Worm (Caenorhabditis elegans) whole organism, L1 larva: ENCODE results near the gene tag-321.

Experiments used
- aha-1 ChIP-seq: fragments of 150-350 bp; optimal IDR thresholded peaks from 2 replicates; lab custom pipeline; 2014; ENCODE audit warnings: missing biosample characterization, missing genetic modification characterization
- nhr-84 ChIP-seq: sonication (generic microtip); optimal IDR thresholded peaks from 2 replicates; lab custom pipeline; 2017; ENCODE audit warnings: missing biosample characterization, missing genetic modification characterization
- nhr-85 ChIP-seq: sonication (generic microtip); peaks from one replicate; lab custom pipeline; 2016; ENCODE audit warnings: missing genetic modification characterization, inconsistent platforms, missing compliant biosample characterization
- snpc-4 ChIP-seq: fragments of 150-350 bp; optimal IDR thresholded peaks from 2 replicates; lab custom pipeline; 2014; ENCODE audit warnings: missing biosample characterization, missing genetic modification characterization

- TF ChIP-seq aha-1 (tag; lab: Kevin White, UChicago) (no peak), nhr-85 (no peak), snpc-4 (tag; lab: Kevin White, UChicago) (no peak), nhr-84 (tag; lab: Kevin White, UChicago) (no peak)
Measured at ce11 chrIV:7743539-7743938, 40.1 kb downstream of the tag-321 start, which contains the start of gene npr-35.
